Fruit fly (Drosophila melanogaster) whole organism, embryonic: ENCODE results near the gene CG7298.

Experiments
- ATbp ChIP-seq: fragments of 200-800 bp; sonication (Bioruptor generic); optimal IDR thresholded peaks from 2 replicates; lab custom pipeline; 2017; ENCODE audit warnings: missing biosample characterization, mild to moderate bottlenecking, missing genetic modification characterization, missing genetic modification reagents
- Ada2b ChIP-seq: fragments of 200-800 bp; sonication (Bioruptor generic); IDR thresholded peaks from 2 replicates; pipeline ENCODE4 v1.3.6; 2022; ENCODE audit warnings: missing biosample characterization, missing genetic modification characterization
- Atf3 ChIP-seq: fragments of 200-800 bp; sonication (Bioruptor generic); optimal IDR thresholded peaks from 3 replicates; lab custom pipeline; 2016; ENCODE audit warnings: missing biosample characterization, missing genetic modification characterization
- CG10654 ChIP-seq: fragments of 200-800 bp; sonication (Bioruptor generic); optimal IDR thresholded peaks from 2 replicates; lab custom pipeline; 2016; ENCODE audit warnings: missing biosample characterization, missing genetic modification characterization
- CG10959 ChIP-seq: fragments of 200-800 bp; sonication (Bioruptor generic); IDR thresholded peaks from 2 replicates; pipeline ENCODE4 v1.3.6; 2022; ENCODE audit warnings: missing biosample characterization, missing genetic modification characterization
- CG11560 ChIP-seq: fragments of 200-800 bp; sonication (Bioruptor generic); IDR thresholded peaks from 3 replicates; pipeline ENCODE4 v1.3.6; 2022; ENCODE audit warnings: missing biosample characterization, missing genetic modification characterization
- CG12155 ChIP-seq: fragments of 200-800 bp; sonication (Bioruptor generic); optimal IDR thresholded peaks from 3 replicates; lab custom pipeline; 2016; ENCODE audit warnings: missing biosample characterization, missing genetic modification characterization
- CG13894 ChIP-seq: fragments of 200-800 bp; sonication (Bioruptor generic); optimal IDR thresholded peaks from 3 replicates; lab custom pipeline; 2018; ENCODE audit warnings: missing biosample characterization, mild to moderate bottlenecking, missing genetic modification characterization, moderate library complexity
- CG14441 ChIP-seq: fragments of 200-800 bp; sonication (Bioruptor generic); IDR thresholded peaks from 2 replicates; pipeline ENCODE4 v1.3.6; 2022; ENCODE audit warnings: missing biosample characterization, missing genetic modification characterization
- CG16813 ChIP-seq: fragments of 200-800 bp; sonication (Bioruptor generic); IDR thresholded peaks from 3 replicates; pipeline ENCODE4 v1.3.6; 2022; ENCODE audit warnings: missing biosample characterization, missing genetic modification characterization; ENCODE audit not compliant: partially characterized antibody
- CG17361 ChIP-seq: fragments of 200-800 bp; sonication (Bioruptor generic); IDR thresholded peaks from 3 replicates; pipeline ENCODE4 v1.3.6; 2022; ENCODE audit warnings: missing biosample characterization, missing genetic modification characterization
- CG17802 ChIP-seq: fragments of 200-800 bp; sonication (Bioruptor generic); optimal IDR thresholded peaks from 2 replicates; lab custom pipeline; 2018; ENCODE audit warnings: missing biosample characterization, mild to moderate bottlenecking, missing genetic modification characterization, moderate library complexity
- CG18476 ChIP-seq: fragments of 200-800 bp; sonication (Bioruptor generic); optimal IDR thresholded peaks from 2 replicates; lab custom pipeline; 2016; ENCODE audit warnings: missing biosample characterization, mild to moderate bottlenecking, missing genetic modification characterization
- CG32772 ChIP-seq: fragments of 200-800 bp; sonication (Bioruptor generic); IDR thresholded peaks from 2 replicates; pipeline ENCODE4 v1.3.6; 2022; ENCODE audit warnings: missing biosample characterization, missing genetic modification characterization
- CG3281 ChIP-seq: fragments of 200-800 bp; sonication (Bioruptor generic); optimal IDR thresholded peaks from 3 replicates; lab custom pipeline; 2017; ENCODE audit warnings: missing biosample characterization, mild to moderate bottlenecking, missing genetic modification characterization
- CG34422 ChIP-seq: fragments of 200-800 bp; sonication (Bioruptor generic); IDR thresholded peaks from 3 replicates; pipeline ENCODE4 v1.3.6; 2022; ENCODE audit warnings: missing biosample characterization, missing genetic modification characterization
- CG4328 ChIP-seq: fragments of 200-800 bp; sonication (Bioruptor generic); optimal IDR thresholded peaks from 3 replicates; lab custom pipeline; 2017; ENCODE audit warnings: missing biosample characterization, missing genetic modification reagents, missing genetic modification characterization
- CG6175 ChIP-seq: fragments of 200-800 bp; sonication (Bioruptor generic); IDR thresholded peaks from 3 replicates; pipeline ENCODE4 v1.3.6; 2022; ENCODE audit warnings: missing biosample characterization, missing genetic modification characterization
- CG7357 ChIP-seq: fragments of 200-800 bp; sonication (Bioruptor generic); IDR thresholded peaks from 3 replicates; pipeline ENCODE4 v1.3.6; 2022; ENCODE audit warnings: missing biosample characterization, missing genetic modification characterization
- CG8944 ChIP-seq: fragments of 200-800 bp; sonication (Bioruptor generic); optimal IDR thresholded peaks from 3 replicates; lab custom pipeline; 2016; ENCODE audit warnings: missing biosample characterization, missing genetic modification characterization
- CTCF ChIP-seq: fragments of 200-800 bp; sonication (Bioruptor generic); optimal IDR thresholded peaks from 2 replicates; lab custom pipeline; 2017; ENCODE audit warnings: missing biosample characterization, mild to moderate bottlenecking, missing genetic modification characterization, moderate library complexity
- CkIIα-i1 ChIP-seq: fragments of 200-800 bp; sonication (Bioruptor generic); IDR thresholded peaks from 2 replicates; pipeline ENCODE4 v1.3.6; 2022; ENCODE audit warnings: missing biosample characterization, missing genetic modification characterization
- CoRest ChIP-seq: fragments of 200-800 bp; sonication (Bioruptor generic); optimal IDR thresholded peaks from 3 replicates; lab custom pipeline; 2018; ENCODE audit warnings: missing biosample characterization, mild to moderate bottlenecking, missing genetic modification characterization, moderate library complexity
- CrebB ChIP-seq: fragments of 200-800 bp; sonication (Bioruptor generic); optimal IDR thresholded peaks from 3 replicates; lab custom pipeline; 2018; ENCODE audit warnings: missing biosample characterization, mild to moderate bottlenecking, missing genetic modification characterization
- D19A ChIP-seq: fragments of 200-800 bp; optimal IDR thresholded peaks from 3 replicates; lab custom pipeline; 2019; ENCODE audit warnings: missing biosample characterization, mild to moderate bottlenecking, missing genetic modification characterization, moderate library complexity
- Dip2 ChIP-seq: fragments of 200-800 bp; sonication (Bioruptor generic); IDR thresholded peaks from 2 replicates; pipeline ENCODE4 v1.3.6; 2022; ENCODE audit warnings: missing biosample characterization, missing genetic modification characterization
- Fer2 ChIP-seq: fragments of 200-800 bp; sonication (Bioruptor generic); optimal IDR thresholded peaks from 2 replicates; lab custom pipeline; 2018; ENCODE audit warnings: missing biosample characterization, mild to moderate bottlenecking, missing genetic modification characterization, moderate library complexity
- H2.0 ChIP-seq: fragments of 200-800 bp; sonication (Bioruptor generic); IDR thresholded peaks from 2 replicates; pipeline ENCODE4 v1.3.6; 2022; ENCODE audit warnings: missing biosample characterization, missing genetic modification characterization
- HmgD ChIP-seq: fragments of 200-800 bp; sonication (Bioruptor generic); optimal IDR thresholded peaks from 3 replicates; lab custom pipeline; 2016; ENCODE audit warnings: missing biosample characterization, missing genetic modification characterization
- Hmx ChIP-seq: fragments of 200-800 bp; sonication (Bioruptor generic); optimal IDR thresholded peaks from 2 replicates; lab custom pipeline; 2016; ENCODE audit warnings: missing biosample characterization, missing genetic modification characterization
- Lim3 ChIP-seq: fragments of 200-800 bp; sonication (Bioruptor generic); IDR thresholded peaks from 2 replicates; pipeline ENCODE4 v1.3.6; 2022; ENCODE audit warnings: missing biosample characterization, missing genetic modification characterization
- Myb ChIP-seq: fragments of 200-800 bp; sonication (Bioruptor generic); optimal IDR thresholded peaks from 2 replicates; lab custom pipeline; 2016; ENCODE audit warnings: missing biosample characterization, missing genetic modification characterization
- Nf-YA ChIP-seq: fragments of 200-800 bp; sonication (Bioruptor generic); IDR thresholded peaks from 2 replicates; pipeline ENCODE4 v1.3.6; 2022; ENCODE audit warnings: missing biosample characterization, missing genetic modification characterization
- Ptx1 ChIP-seq: fragments of 200-800 bp; sonication (Bioruptor generic); IDR thresholded peaks from 2 replicates; pipeline ENCODE4 v1.3.6; 2022; ENCODE audit warnings: missing biosample characterization, missing genetic modification characterization
- Spps ChIP-seq: fragments of 200-800 bp; sonication (Bioruptor generic); optimal IDR thresholded peaks from 2 replicates; lab custom pipeline; 2018; ENCODE audit warnings: missing biosample characterization, mild to moderate bottlenecking, missing genetic modification characterization
- cwo ChIP-seq: fragments of 200-800 bp; sonication (Bioruptor generic); optimal IDR thresholded peaks from 3 replicates; lab custom pipeline; 2017; ENCODE audit warnings: missing biosample characterization, missing genetic modification characterization, mild to moderate bottlenecking, moderate library complexity, missing genetic modification reagents
- disco-r ChIP-seq: fragments of 200-800 bp; sonication (Bioruptor generic); optimal IDR thresholded peaks from 2 replicates; lab custom pipeline; 2016; ENCODE audit warnings: missing biosample characterization, missing genetic modification characterization
- dm ChIP-seq: fragments of 200-800 bp; sonication (Bioruptor generic); optimal IDR thresholded peaks from 3 replicates; lab custom pipeline; 2016; ENCODE audit warnings: missing biosample characterization, missing genetic modification characterization
- dmrt99B ChIP-seq: fragments of 200-800 bp; sonication (Bioruptor generic); optimal IDR thresholded peaks from 2 replicates; lab custom pipeline; 2018; ENCODE audit warnings: missing biosample characterization, mild to moderate bottlenecking, missing genetic modification characterization, moderate library complexity
- en ChIP-seq: fragments of 200-800 bp; sonication (Bioruptor generic); optimal IDR thresholded peaks from 2 replicates; lab custom pipeline; 2016; ENCODE audit warnings: missing biosample characterization, missing genetic modification characterization
- fru ChIP-seq: fragments of >200 bp; optimal IDR thresholded peaks from 2 replicates; lab custom pipeline; 2017
- gcm2 ChIP-seq: fragments of 200-800 bp; sonication (Bioruptor generic); optimal IDR thresholded peaks from 2 replicates; lab custom pipeline; 2016; ENCODE audit warnings: missing biosample characterization, missing genetic modification characterization
- hkb ChIP-seq, 2 experiments: fragments of 200-800 bp in 1 of 2; fragments of >200 bp in 1 of 2; sonication (Bioruptor generic) in 1 of 2; IDR thresholded peaks in 1 of 2; optimal IDR thresholded peaks in 1 of 2; 2 replicates each; pipeline versions ENCODE4 v1.3.6 to Lab custom; 2017 to 2022; ENCODE audit warnings: missing biosample characterization in 1 of 2, missing genetic modification characterization in 1 of 2
- jigr1 ChIP-seq: fragments of 200-800 bp; sonication (Bioruptor generic); IDR thresholded peaks from 3 replicates; pipeline ENCODE4 v1.3.6; 2022; ENCODE audit warnings: missing biosample characterization, missing genetic modification characterization
- kni ChIP-seq: fragments of 200-800 bp; sonication (Bioruptor generic); optimal IDR thresholded peaks from 3 replicates; lab custom pipeline; 2017; ENCODE audit warnings: mild to moderate bottlenecking, missing biosample characterization, missing genetic modification reagents, missing genetic modification characterization
- knrl ChIP-seq: fragments of 200-800 bp; sonication (Bioruptor generic); IDR thresholded peaks from 3 replicates; pipeline ENCODE4 v1.3.6; 2022; ENCODE audit warnings: missing biosample characterization, missing genetic modification characterization; ENCODE audit not compliant: partially characterized antibody
- pfk ChIP-seq: fragments of 200-800 bp; sonication (Bioruptor generic); optimal IDR thresholded peaks from 2 replicates; lab custom pipeline; 2018; ENCODE audit warnings: missing biosample characterization, mild to moderate bottlenecking, missing genetic modification characterization, moderate library complexity
- shn ChIP-seq: fragments of 200-800 bp; sonication (Bioruptor generic); optimal IDR thresholded peaks from 3 replicates; lab custom pipeline; 2016; ENCODE audit warnings: missing biosample characterization, missing genetic modification characterization
- slou ChIP-seq: fragments of 200-800 bp; sonication (Bioruptor generic); optimal IDR thresholded peaks from 3 replicates; lab custom pipeline; 2016; ENCODE audit warnings: missing biosample characterization, missing genetic modification characterization
- ssp ChIP-seq: fragments of 200-800 bp; sonication (Bioruptor generic); IDR thresholded peaks from 2 replicates; pipeline ENCODE4 v1.3.6; 2022; ENCODE audit warnings: missing biosample characterization, missing genetic modification characterization
- wek ChIP-seq: fragments of 200-800 bp; sonication (Bioruptor generic); optimal IDR thresholded peaks from 3 replicates; lab custom pipeline; 2018; ENCODE audit warnings: missing biosample characterization, mild to moderate bottlenecking, missing genetic modification characterization, moderate library complexity
- yki ChIP-seq: fragments of >200 bp; optimal IDR thresholded peaks from 3 replicates; lab custom pipeline; 2018
- zfh1 ChIP-seq: fragments of 200-800 bp; sonication (Bioruptor generic); IDR thresholded peaks from 3 replicates; pipeline ENCODE4 v1.3.6; 2022; ENCODE audit warnings: missing biosample characterization, missing genetic modification characterization

CG7298 gene

dm6 chr3L:20195875-20196274 is 7.6 kb downstream of the CG7298 start (continued):
- TF ChIP-seq CG34422 (GFP tag; lab: Robert Waterston, UW) = peak; percentile 64; the same call in 2 of the 3 replicates
- peak; percentile 63 for TF ChIP-seq CG8944
- no peak for TF ChIP-seq CG10654
- TF ChIP-seq ssp (GFP tag; lab: Robert Waterston, UW) = peak; percentile 59
- TF ChIP-seq fru (lab: Kevin White, UChicago) = no peak
- no peak for TF ChIP-seq pfk (GFP tag; lab: Kevin White, UChicago)
- TF ChIP-seq D19A (tag; lab: Kevin White, UChicago) = peak; percentile 63
- TF ChIP-seq gcm2 = no peak
- no peak for TF ChIP-seq wek
- peak; percentile 4 for TF ChIP-seq CG18476 (GFP tag; lab: Kevin White, UChicago)
- TF ChIP-seq CG6175 (GFP tag; lab: Robert Waterston, UW) = no peak
- no peak for TF ChIP-seq HmgD
- peak; percentile 73; the same call in 2 of the 3 replicates for TF ChIP-seq zfh1
- peak; percentile 30 for TF ChIP-seq shn (GFP tag; lab: Kevin White, UChicago)
- peak; percentile 34 for TF ChIP-seq Atf3 (GFP tag; lab: Kevin White, UChicago)
- TF ChIP-seq CG3281 (GFP tag; lab: Kevin White, UChicago) = no peak
- peak; percentile 34 for TF ChIP-seq kni (GFP tag; lab: Kevin White, UChicago)
- TF ChIP-seq disco-r (GFP tag; lab: Kevin White, UChicago) = no peak
- TF ChIP-seq Lim3 (GFP tag; lab: Robert Waterston, UW) = no peak
- no peak for TF ChIP-seq CTCF (GFP tag; lab: Kevin White, UChicago)
- peak; percentile 79 for TF ChIP-seq Ptx1 (GFP tag; lab: Robert Waterston, UW)
- TF ChIP-seq CG12155 (GFP tag; lab: Kevin White, UChicago) = no peak
- TF ChIP-seq CG14441 (GFP tag; lab: Robert Waterston, UW) = peak; percentile 78
- TF ChIP-seq Nf-YA (GFP tag; lab: Robert Waterston, UW) = peak; percentile 58; the same call in 1 of the 2 replicates
- no peak for TF ChIP-seq slou (GFP tag; lab: Kevin White, UChicago)
- peak; percentile 56; the same call in 2 of the 3 replicates for TF ChIP-seq CG7357 (GFP tag; lab: Robert Waterston, UW)
- peak; percentile 57 for TF ChIP-seq CG10959 (GFP tag; lab: Robert Waterston, UW)
- TF ChIP-seq Hmx (GFP tag; lab: Kevin White, UChicago) = no peak
- no peak for TF ChIP-seq Dip2 (GFP tag; lab: Robert Waterston, UW)
- TF ChIP-seq CoRest (tag; lab: Kevin White, UChicago) = peak; percentile 60
- TF ChIP-seq CG16813 (GFP tag; lab: Robert Waterston, UW) = no peak
- TF ChIP-seq knrl (GFP tag; lab: Robert Waterston, UW) = no peak
- no peak for TF ChIP-seq yki (lab: Kevin White, UChicago)
- no peak for TF ChIP-seq CkIIα-i1 (GFP tag; lab: Robert Waterston, UW)
- peak; percentile 52 for TF ChIP-seq CG17802 (tag; lab: Kevin White, UChicago)
- no peak for TF ChIP-seq cwo (GFP tag; lab: Kevin White, UChicago)
- TF ChIP-seq jigr1 (GFP tag; lab: Robert Waterston, UW) = 0 out of 3 replicates have a peak, but pooled peaks have one; percentile 43
- TF ChIP-seq en (GFP tag; lab: Kevin White, UChicago) = no peak
- TF ChIP-seq dmrt99B (tag; lab: Kevin White, UChicago) = peak; percentile 83
- TF ChIP-seq Ada2b (GFP tag; lab: Robert Waterston, UW) = peak; percentile 73
- TF ChIP-seq CG11560 (tag; lab: Robert Waterston, UW) = no peak
- no peak for TF ChIP-seq CG13894 (tag; lab: Kevin White, UChicago)
- TF ChIP-seq CG4328 = no peak
- TF ChIP-seq CrebB (tag; lab: Kevin White, UChicago) = no peak
- TF ChIP-seq CG17361 (GFP tag; lab: Robert Waterston, UW) = peak; percentile 82
- no peak for TF ChIP-seq hkb (optimal IDR thresholded peaks at IDR 0.05; lab: Kevin White, UChicago)
- TF ChIP-seq hkb (GFP tag; IDR thresholded peaks at IDR 0.05; lab: Robert Waterston, UW) = peak; percentile 72; the same call in 1 of the 2 replicates
- peak; percentile 66 for TF ChIP-seq ATbp (GFP tag; lab: Kevin White, UChicago)
- peak; percentile 67 for TF ChIP-seq CG32772 (GFP tag; lab: Robert Waterston, UW)
- no peak for TF ChIP-seq Fer2 (tag; lab: Kevin White, UChicago)
- peak; percentile 40 for TF ChIP-seq Spps (tag; lab: Kevin White, UChicago)
- TF ChIP-seq dm (GFP tag; lab: Kevin White, UChicago) = no peak
- TF ChIP-seq Myb (GFP tag; lab: Kevin White, UChicago) = peak; percentile 20
- TF ChIP-seq H2.0 (GFP tag; lab: Robert Waterston, UW) = peak; percentile 70
